Worm (Caenorhabditis elegans): ENCODE results near the gene F47D12.6.

Gene F47D12.6

DNA sequence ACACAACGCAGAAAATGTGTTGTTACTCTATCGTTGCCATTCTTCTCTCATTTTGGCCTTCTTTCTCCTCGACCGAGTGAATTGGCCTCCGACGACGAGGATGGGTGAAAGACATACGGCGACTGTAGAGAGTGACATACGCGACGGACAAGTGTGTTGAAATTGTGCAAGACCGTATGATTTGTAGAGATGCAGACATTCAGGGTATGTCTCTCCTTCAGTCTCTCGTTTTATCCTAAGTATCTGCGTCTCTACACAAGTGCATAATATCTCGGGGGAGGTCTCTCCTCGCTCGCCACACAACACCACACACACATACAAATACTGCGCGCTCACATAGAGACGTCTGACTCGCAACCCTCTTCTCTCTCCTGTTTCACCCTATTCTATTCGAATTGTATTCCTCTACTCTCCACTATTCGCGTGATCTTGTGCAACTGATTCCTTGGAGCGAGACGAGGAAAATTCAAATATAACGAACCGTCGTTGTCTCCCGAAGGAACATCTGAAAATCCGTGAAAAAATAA lies 7.0 kb downstream of the F47D12.6 start, which contains the start of gene hmg-1.2 (continued):
- TF ChIP-seq pros-1 (tag; optimal IDR thresholded peaks at IDR 0.05) (peak; percentile 79), ceh-14 (tag; optimal IDR thresholded peaks at IDR 0.05) (peak; percentile 29), sox-2 (GFP tag; IDR thresholded peaks at IDR 0.05) (no peak), sdc-2 (tag; optimal IDR thresholded peaks at IDR 0.05) (peak; percentile 15), lin-11 (tag; optimal IDR thresholded peaks at IDR 0.05) (no peak), madf-2 (tag; optimal IDR thresholded peaks at IDR 0.05) (peak; percentile 54), pha-4 (tag; optimal IDR thresholded peaks at IDR 0.05) (no peak), rnt-1 (tag; optimal IDR thresholded peaks at IDR 0.05) (peak; percentile 48), nfya-1 (tag; optimal IDR thresholded peaks at IDR 0.05) (peak; percentile 76)

DNA sequence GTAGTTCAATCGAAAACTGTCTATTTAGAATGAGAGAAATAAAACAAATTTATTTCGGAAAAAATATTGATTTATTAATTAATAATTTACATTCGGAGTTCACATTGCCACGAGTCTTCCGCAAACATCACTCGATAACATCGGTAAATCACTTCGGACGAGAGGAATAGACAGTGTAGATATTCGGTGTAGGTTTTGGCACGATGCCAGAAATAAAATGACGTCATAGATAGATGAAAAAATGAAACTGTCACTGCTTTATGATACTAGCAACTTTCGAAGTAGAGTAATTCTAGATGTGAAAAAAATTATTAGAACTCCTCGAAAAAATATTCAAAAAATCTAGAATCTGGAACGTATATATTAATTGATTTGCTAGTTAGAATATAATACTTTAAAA lies 7.6 kb downstream of the F47D12.6 start:
- no peak for TF ChIP-seq ceh-22 (tag; optimal IDR thresholded peaks at IDR 0.05)
- TF ChIP-seq K09A11.1 (tag; optimal IDR thresholded peaks at IDR 0.05; ENCODE audit: insufficient read depth) = no peak
- TF ChIP-seq tbx-2 (tag; optimal IDR thresholded peaks at IDR 0.05) = no peak
- no peak for TF ChIP-seq pqm-1 (tag; optimal IDR thresholded peaks at IDR 0.05)
- no peak for TF ChIP-seq ceh-31 (tag; optimal IDR thresholded peaks at IDR 0.05)
- TF ChIP-seq sdc-2 (tag; optimal IDR thresholded peaks at IDR 0.05) = no peak
- TF ChIP-seq lim-6 (tag; optimal IDR thresholded peaks at IDR 0.05) = no peak
- no peak for TF ChIP-seq hlh-15 (tag; optimal IDR thresholded peaks at IDR 0.05)
- TF ChIP-seq ceh-18 (tag; optimal IDR thresholded peaks at IDR 0.05) = no peak
- TF ChIP-seq T23F11.4 (GFP tag; optimal IDR thresholded peaks at IDR 0.05) = no peak
- no peak for TF ChIP-seq sox-2 (GFP tag; IDR thresholded peaks at IDR 0.05)

DNA sequence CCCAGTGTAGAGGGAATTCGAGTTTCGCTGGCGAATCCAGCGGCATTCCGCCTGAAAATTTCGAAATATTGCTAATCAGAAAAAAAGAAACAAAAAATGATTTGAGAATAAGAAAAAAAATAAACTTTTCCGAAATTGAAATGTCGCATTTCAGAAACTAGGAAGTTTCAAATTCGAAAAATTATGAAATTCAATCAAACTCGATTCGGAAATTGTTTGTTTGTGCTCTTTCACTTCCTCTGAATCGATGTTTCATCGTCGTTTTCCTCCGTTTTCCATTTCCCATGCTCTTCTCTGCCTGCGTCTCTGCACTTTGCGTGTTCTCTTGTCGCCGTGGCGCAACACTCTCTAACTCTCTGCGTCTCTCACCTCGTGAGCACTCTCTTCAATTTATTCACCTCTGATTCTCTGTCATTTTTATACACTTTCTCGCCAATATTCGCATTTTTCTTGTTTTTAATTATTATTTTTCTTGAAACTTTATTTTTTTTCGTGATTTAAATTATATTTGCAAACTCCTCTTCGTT lies 8.7 kb downstream of the F47D12.6 start, which contains the start of gene C18F10.7:
TSS of gene C18F10.7 (minus strand) at position 51 of the 527 bp plus-strand sequence.
- TF ChIP-seq elt-2 (tag; optimal IDR thresholded peaks at IDR 0.05) (no peak), lim-6 (tag; optimal IDR thresholded peaks at IDR 0.05) (no peak), nfya-1 (tag; optimal IDR thresholded peaks at IDR 0.05) (peak; percentile 54), hlh-30 (tag; optimal IDR thresholded peaks at IDR 0.05; ENCODE audit: insufficient read depth) (peak; percentile 71), odd-2 (tag; optimal IDR thresholded peaks at IDR 0.05) (no peak), pax-1 (tag; optimal IDR thresholded peaks at IDR 0.05) (no peak), gmeb-2 (tag; optimal IDR thresholded peaks at IDR 0.05) (no peak), unc-42 (tag; optimal IDR thresholded peaks at IDR 0.05) (peak; percentile 34), dve-1 (tag; optimal IDR thresholded peaks at IDR 0.05) (peak; percentile 11), nhr-232 (tag; optimal IDR thresholded peaks at IDR 0.05) (no peak), sox-4 (tag; optimal IDR thresholded peaks at IDR 0.05) (no peak), ceh-34 (tag; optimal IDR thresholded peaks at IDR 0.05) (no peak), hlh-6 (tag; optimal IDR thresholded peaks at IDR 0.05) (no peak), syd-9 (tag; optimal IDR thresholded peaks at IDR 0.05) (no peak), pat-9 (tag; optimal IDR thresholded peaks at IDR 0.05) (no peak), ceh-6 (GFP tag; optimal IDR thresholded peaks at IDR 0.05) (no peak), eyg-1 (tag; optimal IDR thresholded peaks at IDR 0.05) (no peak), T23F11.4 (GFP tag; optimal IDR thresholded peaks at IDR 0.05) (no peak), ceh-45 (GFP tag; IDR thresholded peaks at IDR 0.05) (no peak), K02D7.2 (tag; optimal IDR thresholded peaks at IDR 0.05) (no peak), ttx-3 (tag; optimal IDR thresholded peaks at IDR 0.05) (no peak)

ce11 chrIII:6272868-6273267 lies 14.2 kb downstream of the F47D12.6 start, which contains the start of gene C18F10.2:
TSS of gene C18F10.2 (plus strand) at chrIII:6273168.
- TF ChIP-seq ceh-6 (GFP tag; optimal IDR thresholded peaks at IDR 0.05) (no peak), tbx-2 (tag; optimal IDR thresholded peaks at IDR 0.05) (no peak), unc-86 (tag; optimal IDR thresholded peaks at IDR 0.05) (no peak), rnt-1 (tag; optimal IDR thresholded peaks at IDR 0.05) (no peak), ceh-48 (tag; optimal IDR thresholded peaks at IDR 0.05) (no peak), ceh-9 (tag; optimal IDR thresholded peaks at IDR 0.05) (no peak), pros-1 (tag; optimal IDR thresholded peaks at IDR 0.05) (no peak), syd-9 (tag; optimal IDR thresholded peaks at IDR 0.05) (no peak), sox-4 (tag; optimal IDR thresholded peaks at IDR 0.05) (no peak), ceh-30 (tag; optimal IDR thresholded peaks at IDR 0.05) (no peak), elt-4 (tag; optimal IDR thresholded peaks at IDR 0.05) (no peak), F13H6.1 (tag; optimal IDR thresholded peaks at IDR 0.05) (no peak), ama-1 (optimal IDR thresholded peaks at IDR 0.05) (no peak), K09A11.1 (tag; optimal IDR thresholded peaks at IDR 0.05; ENCODE audit: insufficient read depth) (no peak), nhr-232 (tag; optimal IDR thresholded peaks at IDR 0.05) (no peak), ceh-31 (tag; optimal IDR thresholded peaks at IDR 0.05) (no peak), ceh-18 (tag; optimal IDR thresholded peaks at IDR 0.05) (no peak), pat-9 (tag; optimal IDR thresholded peaks at IDR 0.05) (no peak), fkh-10 (GFP tag; optimal IDR thresholded peaks at IDR 0.05) (no peak)
